Worm (Caenorhabditis elegans): ENCODE measurements around the gene F18C5.9.

F18C5.9 gene

DNA sequence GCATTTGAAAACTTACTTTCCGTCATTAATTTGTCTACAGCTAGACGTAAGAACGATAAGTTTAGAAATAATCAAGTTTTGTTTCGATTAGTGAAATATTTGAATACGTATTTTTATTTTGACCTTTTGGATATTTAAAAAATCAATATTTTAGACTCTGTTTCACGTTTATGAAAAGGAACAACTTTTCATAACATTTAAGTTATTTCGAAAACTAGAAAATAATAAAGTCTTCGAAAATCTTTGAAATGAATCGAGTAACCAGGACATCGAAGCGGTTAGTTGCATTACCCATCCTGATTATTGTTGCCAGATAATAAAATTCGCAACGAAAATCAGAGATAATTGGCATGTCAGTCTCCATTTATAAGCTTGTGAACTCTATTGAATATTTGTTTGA lies 14.3 kb downstream of the F18C5.9 start, which contains the start of gene C56C10.6:
Gene C56C10.6 (minus strand): TSS at position 101 of the 400 bp plus-strand sequence.
- no peak for TF ChIP-seq ccch-3 (GFP tag; optimal IDR thresholded peaks at IDR 0.05)
- no peak for TF ChIP-seq Y67H2A.10 (GFP tag; conservative IDR thresholded peaks at IDR 0.05)
- TF ChIP-seq ztf-18 (tag; optimal IDR thresholded peaks at IDR 0.05) = no peak
- no peak for TF ChIP-seq bed-1 (GFP tag; IDR thresholded peaks at IDR 0.05)
- TF ChIP-seq mxl-1 (tag; optimal IDR thresholded peaks at IDR 0.05) = no peak
- no peak for TF ChIP-seq nhr-90 (tag; optimal IDR thresholded peaks at IDR 0.05)
- no peak for TF ChIP-seq snpc-3.4 (tag; optimal IDR thresholded peaks at IDR 0.05)
- TF ChIP-seq sptf-2 (GFP tag; optimal IDR thresholded peaks at IDR 0.05) = no peak
- no peak for TF ChIP-seq F22D6.2 (tag; optimal IDR thresholded peaks at IDR 0.05)
- no peak for TF ChIP-seq repo-1 (tag; optimal IDR thresholded peaks at IDR 0.05)
- no peak for TF ChIP-seq fkh-3 (tag; optimal IDR thresholded peaks at IDR 0.05)
- TF ChIP-seq B0261.1 (tag; optimal IDR thresholded peaks at IDR 0.05) = no peak
- no peak for TF ChIP-seq ets-4 (GFP tag; optimal IDR thresholded peaks at IDR 0.05)
- TF ChIP-seq mcd-1 (GFP tag; IDR thresholded peaks at IDR 0.05) = no peak
- no peak for TF ChIP-seq aptf-2 (GFP tag; conservative IDR thresholded peaks at IDR 0.05)
- TF ChIP-seq atf-7 (tag; optimal IDR thresholded peaks at IDR 0.05) = no peak
- no peak for TF ChIP-seq lsl-1 (GFP tag; optimal IDR thresholded peaks at IDR 0.05)
- TF ChIP-seq cebp-2 (GFP tag; IDR thresholded peaks at IDR 0.05) = no peak
- TF ChIP-seq Y53F4B.3 (GFP tag; IDR thresholded peaks at IDR 0.05) = no peak
- no peak for TF ChIP-seq madf-8 (GFP tag; conservative IDR thresholded peaks at IDR 0.05)

ce11 chrII:6582758-6583157 lies 15.8 kb downstream of the F18C5.9 start, which contains the start of gene C56C10.4:
TSS of gene C56C10.4 (plus strand) at chrII:6583058.
- TF ChIP-seq F57C9.4 (tag; optimal IDR thresholded peaks at IDR 0.05) (no peak), fkh-3 (tag; optimal IDR thresholded peaks at IDR 0.05) (no peak), F57A8.1 (GFP tag; optimal IDR thresholded peaks at IDR 0.05) (no peak), ztf-18 (tag; optimal IDR thresholded peaks at IDR 0.05) (no peak), lin-40 (tag; optimal IDR thresholded peaks at IDR 0.05) (no peak), ekl-4 (GFP tag; IDR thresholded peaks at IDR 0.05) (no peak), somi-1 (GFP tag; optimal IDR thresholded peaks at IDR 0.05) (no peak), tbx-9 (tag; optimal IDR thresholded peaks at IDR 0.05; ENCODE audit: borderline replicate concordance) (no peak), hmg-1.2 (GFP tag; IDR thresholded peaks at IDR 0.05) (no peak), C06A6.2 (GFP tag; conservative IDR thresholded peaks at IDR 0.05) (no peak), repo-1 (tag; optimal IDR thresholded peaks at IDR 0.05) (no peak), ceh-79 (tag; optimal IDR thresholded peaks at IDR 0.05) (no peak), F22D6.2 (tag; optimal IDR thresholded peaks at IDR 0.05) (no peak), lsy-27 (tag; optimal IDR thresholded peaks at IDR 0.05; ENCODE audit: borderline replicate concordance, insufficient read depth) (no peak), nfyb-1 (GFP tag; IDR thresholded peaks at IDR 0.05) (no peak), nhr-120 (GFP tag; IDR thresholded peaks at IDR 0.05) (no peak), sptf-2 (GFP tag; optimal IDR thresholded peaks at IDR 0.05) (no peak)

- TF ChIP-seq sdz-38 (tag; optimal IDR thresholded peaks at IDR 0.05) (no peak), lin-26 (GFP tag; IDR thresholded peaks at IDR 0.05) (peak; percentile 83), ets-4 (GFP tag; optimal IDR thresholded peaks at IDR 0.05) (no peak), lir-1 (GFP tag; conservative IDR thresholded peaks at IDR 0.05) (0 out of 2 replicates have a peak, but pooled peaks have one; percentile 30), attf-3 (GFP tag; conservative IDR thresholded peaks at IDR 0.05) (no peak), aptf-3 (GFP tag; IDR thresholded peaks at IDR 0.05) (peak; percentile 60; the same call in 1 of the 2 replicates), xnd-1 (tag; optimal IDR thresholded peaks at IDR 0.05) (peak; percentile 38), ztf-26 (tag; optimal IDR thresholded peaks at IDR 0.05) (peak; percentile 34), B0261.1 (tag; optimal IDR thresholded peaks at IDR 0.05) (peak; percentile 8), nfyb-1 (GFP tag; IDR thresholded peaks at IDR 0.05) (peak; percentile 69; the same call in 1 of the 2 replicates), F37B4.10 (GFP tag; IDR thresholded peaks at IDR 0.05) (no peak), lsy-27 (tag; optimal IDR thresholded peaks at IDR 0.05; ENCODE audit: borderline replicate concordance, insufficient read depth) (no peak), rcor-1 (GFP tag; IDR thresholded peaks at IDR 0.05) (peak; percentile 68), let-526 (GFP tag; IDR thresholded peaks at IDR 0.05) (no peak), lag-1 (GFP tag; IDR thresholded peaks at IDR 0.05) (no peak), aptf-2 (GFP tag; conservative IDR thresholded peaks at IDR 0.05) (no peak), attf-6 (GFP tag; IDR thresholded peaks at IDR 0.05) (peak; percentile 85), tlf-1 (GFP tag; optimal IDR thresholded peaks at IDR 0.05) (peak; percentile 87), F39B2.1 (GFP tag; IDR thresholded peaks at IDR 0.05) (peak; percentile 91)
Measured at ce11 chrII:6587264-6587870, 20.4 kb downstream of the F18C5.9 start, which contains the start of gene C56C10.7. TSS of gene C56C10.7 (minus strand) at chrII:6587575.

Measured in whole organism, young adult.